Worm (Caenorhabditis elegans): Measurements from ENCODE around the gene T03F6.10.

T03F6.10 gene

DNA sequence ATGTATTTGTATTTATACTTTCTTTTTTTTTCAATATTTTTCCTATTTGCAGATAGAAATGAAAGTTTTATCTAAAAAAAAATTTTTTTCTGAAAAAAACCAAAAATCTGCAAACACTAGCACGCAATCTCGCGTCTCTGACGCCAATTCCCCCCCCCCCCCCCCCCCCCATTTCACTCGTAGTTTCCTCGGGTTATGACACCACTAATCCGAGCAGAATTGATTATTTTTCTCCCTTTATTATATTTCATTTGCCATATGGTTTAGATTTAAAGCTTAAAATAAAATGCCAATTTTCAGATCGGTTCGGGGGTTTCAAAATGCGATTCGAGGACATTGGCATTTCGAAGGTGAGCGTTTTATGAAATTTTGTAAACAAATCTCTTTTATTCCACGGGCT lies 31.4 kb downstream of the T03F6.10 start, which contains the start of gene mtm-6 (continued):
- TF ChIP-seq B0336.3 (GFP tag; IDR thresholded peaks at IDR 0.05) (peak; percentile 43; the same call in 1 of the 2 replicates), fkh-3 (tag; optimal IDR thresholded peaks at IDR 0.05) (peak; percentile 49), ceh-91 (GFP tag; IDR thresholded peaks at IDR 0.05) (no peak), Y67H2A.10 (GFP tag; conservative IDR thresholded peaks at IDR 0.05) (no peak), tbp1 (GFP tag; optimal IDR thresholded peaks at IDR 0.05) (peak; percentile 6), F39B2.1 (GFP tag; IDR thresholded peaks at IDR 0.05) (no peak), dox-1 (GFP tag; IDR thresholded peaks at IDR 0.05) (peak; percentile 35; the same call in 1 of the 2 replicates), ccch-3 (GFP tag; optimal IDR thresholded peaks at IDR 0.05) (no peak), nfya-2 (GFP tag; IDR thresholded peaks at IDR 0.05) (no peak)

DNA sequence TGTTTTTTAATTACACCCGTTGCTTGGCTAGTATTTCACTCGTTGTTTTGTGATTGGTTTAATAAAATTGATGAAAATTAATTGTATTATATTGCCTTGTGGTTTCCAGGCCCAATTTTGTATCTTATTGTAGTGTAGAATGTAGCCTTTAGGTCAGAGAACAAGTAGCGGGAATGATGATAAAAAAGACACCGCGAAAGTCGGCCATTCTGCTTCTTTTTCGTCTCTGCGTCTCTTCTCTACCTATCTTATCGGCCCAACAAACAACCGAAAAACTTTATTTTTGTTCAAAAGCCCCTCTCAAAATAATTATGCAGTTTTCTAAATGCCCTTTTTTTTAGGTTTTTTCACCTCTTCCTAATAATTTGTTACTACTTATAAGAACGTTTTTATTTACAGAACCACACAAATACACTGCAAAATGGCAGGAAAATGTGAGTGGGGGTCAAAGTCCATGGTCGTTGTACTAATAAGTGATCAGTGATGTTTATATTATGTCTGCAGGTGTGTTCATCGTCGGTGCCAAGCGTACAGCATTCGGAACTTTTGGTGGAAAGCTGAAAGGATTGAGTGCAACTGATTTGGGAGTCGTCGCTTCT lies 33.5 kb downstream of the T03F6.10 start, which contains the start of gene acaa-2:
Gene acaa-2, plus strand, starts transcription at position 400 of the 599 bp plus-strand sequence.
- no peak for TF ChIP-seq ztf-6 (GFP tag; IDR thresholded peaks at IDR 0.05)
- no peak for TF ChIP-seq madf-10 (tag; optimal IDR thresholded peaks at IDR 0.05)
- no peak for TF ChIP-seq athp-1 (tag; optimal IDR thresholded peaks at IDR 0.05)
- TF ChIP-seq cebp-2 (GFP tag; IDR thresholded peaks at IDR 0.05), result 0 out of 2 replicates have a peak, but pooled peaks have one; percentile 18
- peak; percentile 35 for TF ChIP-seq attf-5 (GFP tag; optimal IDR thresholded peaks at IDR 0.05)
- TF ChIP-seq Y95B8A.8 (GFP tag; IDR thresholded peaks at IDR 0.05), result no peak
- TF ChIP-seq nhr-80 (tag; optimal IDR thresholded peaks at IDR 0.05), result peak; percentile 37
- no peak for TF ChIP-seq let-607 (tag; optimal IDR thresholded peaks at IDR 0.05)
- peak; percentile 24 for TF ChIP-seq lsl-1 (GFP tag; optimal IDR thresholded peaks at IDR 0.05)
- TF ChIP-seq nhr-27 (tag; optimal IDR thresholded peaks at IDR 0.05), result no peak
- no peak for TF ChIP-seq ets-4 (GFP tag; optimal IDR thresholded peaks at IDR 0.05)
- peak; percentile 24 for TF ChIP-seq F49E8.2 (tag; optimal IDR thresholded peaks at IDR 0.05; ENCODE audit: insufficient read depth)
- peak; percentile 9; the same call in 1 of the 2 replicates for TF ChIP-seq pbrm-1 (GFP tag; IDR thresholded peaks at IDR 0.05)
- no peak for TF ChIP-seq snpc-1.3 (tag; optimal IDR thresholded peaks at IDR 0.05; ENCODE audit: insufficient read depth)
- TF ChIP-seq snpc-3.4 (tag; optimal IDR thresholded peaks at IDR 0.05), result peak; percentile 41
- peak; percentile 12 for TF ChIP-seq lin-40 (tag; optimal IDR thresholded peaks at IDR 0.05)
- peak; percentile 54 for TF ChIP-seq efl-1 (GFP tag; optimal IDR thresholded peaks at IDR 0.05)
- TF ChIP-seq Y56A3A.18 (GFP tag; IDR thresholded peaks at IDR 0.05), result no peak
- TF ChIP-seq hmg-1.2 (GFP tag; IDR thresholded peaks at IDR 0.05), result peak; percentile 26; the same call in 1 of the 2 replicates
- no peak for TF ChIP-seq gei-17 (GFP tag; optimal IDR thresholded peaks at IDR 0.05)
- TF ChIP-seq ztf-22 (GFP tag; optimal IDR thresholded peaks at IDR 0.05), result no peak
- no peak for TF ChIP-seq ceh-100 (GFP tag; IDR thresholded peaks at IDR 0.05)
- peak; percentile 61; the same call in 1 of the 2 replicates for TF ChIP-seq madf-6 (GFP tag; IDR thresholded peaks at IDR 0.05)
- TF ChIP-seq B0336.3 (GFP tag; IDR thresholded peaks at IDR 0.05), result no peak
- 0 out of 2 replicates have a peak, but pooled peaks have one; percentile 7 for TF ChIP-seq ceh-40 (GFP tag; IDR thresholded peaks at IDR 0.05)
- no peak for TF ChIP-seq akir-1 (GFP tag; optimal IDR thresholded peaks at IDR 0.05)
- no peak for TF ChIP-seq cebp-1 (GFP tag; IDR thresholded peaks at IDR 0.05)
- TF ChIP-seq cebp-1 (tag; optimal IDR thresholded peaks at IDR 0.05), result peak; percentile 15
- no peak for TF ChIP-seq egl-44 (GFP tag; IDR thresholded peaks at IDR 0.05)
- no peak for TF ChIP-seq zfh-2 (GFP tag; conservative IDR thresholded peaks at IDR 0.05)
- no peak for TF ChIP-seq snpc-4 (GFP tag; optimal IDR thresholded peaks at IDR 0.05)
- TF ChIP-seq snpc-4 (tag; optimal IDR thresholded peaks at IDR 0.05), result peak in 2 of 4 experiments; percentile 13 to 18
- TF ChIP-seq ztf-18 (tag; optimal IDR thresholded peaks at IDR 0.05), result peak; percentile 30
- no peak for TF ChIP-seq sdz-38 (tag; optimal IDR thresholded peaks at IDR 0.05)
- no peak for TF ChIP-seq C06A6.2 (GFP tag; conservative IDR thresholded peaks at IDR 0.05)
- no peak for TF ChIP-seq mcd-1 (GFP tag; IDR thresholded peaks at IDR 0.05)

Data from whole organism, young adult.